Comparison of ENCODE assay signal across 6 worm cellular contexts in genomic region chrX:9680119-9680682, ce11.
TF ChIP-seq lines count a peak whose summit lies in the region.

ifp-1 (minus strand) TSS chrX:9680169.

TF ChIP-seq in whole organism, L1 larva, 84 proteins besides CTCF, POLR2A, EP300 and RAD21:
- TF ChIP-seq elt-3 (tag; optimal IDR thresholded peaks at IDR 0.05; lab: Kevin White, UChicago): no peak
- peak in 1 of 2 experiments; percentile 24 for TF ChIP-seq lin-35 (GFP tag; optimal IDR thresholded peaks at IDR 0.05; lab: Kevin White, UChicago)
- no peak for TF ChIP-seq nhr-76 (tag; optimal IDR thresholded peaks at IDR 0.05; lab: Kevin White, UChicago)
- TF ChIP-seq nhr-20 (tag; optimal IDR thresholded peaks at IDR 0.05; lab: Kevin White, UChicago): peak; percentile 11
- peak; percentile 92 for TF ChIP-seq elt-2 (tag; optimal IDR thresholded peaks at IDR 0.05; lab: Kevin White, UChicago)
- no peak for TF ChIP-seq pag-3 (tag; optimal IDR thresholded peaks at IDR 0.05; lab: Kevin White, UChicago; ENCODE audit: borderline replicate concordance, insufficient read depth)
- TF ChIP-seq nhr-237 (tag; optimal IDR thresholded peaks at IDR 0.05; lab: Kevin White, UChicago): no peak

TF ChIP-seq in whole organism, L2 larva, 48 proteins besides CTCF, POLR2A, EP300 and RAD21:
- peak; percentile 49 for TF ChIP-seq crh-2 (tag; optimal IDR thresholded peaks at IDR 0.05; lab: Kevin White, UChicago)
- TF ChIP-seq sma-9 (GFP tag; optimal IDR thresholded peaks at IDR 0.05; lab: Kevin White, UChicago): peak; percentile 37
- TF ChIP-seq sma-9 (tag; optimal IDR thresholded peaks at IDR 0.05; lab: Kevin White, UChicago): no peak
- no peak for TF ChIP-seq sem-4 (tag; optimal IDR thresholded peaks at IDR 0.05; lab: Kevin White, UChicago)
- TF ChIP-seq gmeb-1 (tag; optimal IDR thresholded peaks at IDR 0.05; lab: Kevin White, UChicago): peak; percentile 53
- TF ChIP-seq fos-1 (tag; optimal IDR thresholded peaks at IDR 0.05; lab: Kevin White, UChicago): peak; percentile 88
- TF ChIP-seq mdl-1 (tag; optimal IDR thresholded peaks at IDR 0.05; lab: Kevin White, UChicago): peak in 1 of 2 experiments; percentile 34

TF ChIP-seq in whole organism, L3 larva, 47 proteins besides CTCF, POLR2A, EP300 and RAD21 (continues in another document):
- TF ChIP-seq pha-4 (tag; optimal IDR thresholded peaks at IDR 0.05; lab: Kevin White, UChicago) (peak; percentile 14), ceh-82 (tag; optimal IDR thresholded peaks at IDR 0.05; lab: Kevin White, UChicago) (no peak), unc-62 (GFP tag; optimal IDR thresholded peaks at IDR 0.05; lab: Kevin White, UChicago) (no peak), nhr-77 (tag; optimal IDR thresholded peaks at IDR 0.05; lab: Kevin White, UChicago) (no peak), ceh-9 (tag; optimal IDR thresholded peaks at IDR 0.05; lab: Kevin White, UChicago) (no peak), tbx-2 (tag; optimal IDR thresholded peaks at IDR 0.05; lab: Kevin White, UChicago) (no peak), ztf-11 (tag; optimal IDR thresholded peaks at IDR 0.05; lab: Kevin White, UChicago) (no peak), R02D3.7 (tag; optimal IDR thresholded peaks at IDR 0.05; lab: Kevin White, UChicago) (no peak), nhr-11 (tag; optimal IDR thresholded peaks at IDR 0.05; lab: Kevin White, UChicago) (no peak), mml-1 (tag; optimal IDR thresholded peaks at IDR 0.05; lab: Kevin White, UChicago) (no peak), jun-1 (tag; optimal IDR thresholded peaks at IDR 0.05; lab: Kevin White, UChicago) (no peak), sea-2 (GFP tag; optimal IDR thresholded peaks at IDR 0.05; lab: Kevin White, UChicago) (no peak), fos-1 (tag; optimal IDR thresholded peaks at IDR 0.05; lab: Kevin White, UChicago) (no peak), nhr-237 (tag; optimal IDR thresholded peaks at IDR 0.05; lab: Kevin White, UChicago) (no peak), ztf-4 (tag; optimal IDR thresholded peaks at IDR 0.05; lab: Kevin White, UChicago) (no peak), nhr-12 (tag; optimal IDR thresholded peaks at IDR 0.05; lab: Kevin White, UChicago) (no peak), elt-2 (tag; optimal IDR thresholded peaks at IDR 0.05; lab: Kevin White, UChicago) (peak; percentile 95), nhr-23 (tag; optimal IDR thresholded peaks at IDR 0.05; lab: Kevin White, UChicago) (no peak), egl-27 (tag; optimal IDR thresholded peaks at IDR 0.05; lab: Kevin White, UChicago) (no peak), nhr-67 (tag; optimal IDR thresholded peaks at IDR 0.05; lab: Kevin White, UChicago) (no peak), pqm-1 (tag; optimal IDR thresholded peaks at IDR 0.05; lab: Kevin White, UChicago) (peak; percentile 63)

TF ChIP-seq in whole organism, L4 larva, 104 proteins besides CTCF, POLR2A, EP300 and RAD21 (continues in another document):
- no peak for TF ChIP-seq cey-2 (tag; optimal IDR thresholded peaks at IDR 0.05; lab: Kevin White, UChicago; ENCODE audit: borderline replicate concordance, insufficient read depth)
- TF ChIP-seq dmd-6 (GFP tag; IDR thresholded peaks at IDR 0.05; lab: Robert Waterston, UW): peak; percentile 74
- TF ChIP-seq duxl-1 (tag; optimal IDR thresholded peaks at IDR 0.05; lab: Kevin White, UChicago; ENCODE audit: poor library complexity): no peak
- peak; percentile 41 for TF ChIP-seq dve-1 (tag; optimal IDR thresholded peaks at IDR 0.05; lab: Kevin White, UChicago; ENCODE audit: insufficient read depth)
- no peak for TF ChIP-seq jun-1 (tag; optimal IDR thresholded peaks at IDR 0.05; lab: Kevin White, UChicago)
- TF ChIP-seq Y105C5A.15 (GFP tag; IDR thresholded peaks at IDR 0.05; lab: Robert Waterston, UW): no peak
- TF ChIP-seq dpl-1 (GFP tag; optimal IDR thresholded peaks at IDR 0.05; lab: Kevin White, UChicago): no peak
- TF ChIP-seq nhr-11 (tag; optimal IDR thresholded peaks at IDR 0.05; lab: Kevin White, UChicago): no peak
- no peak for TF ChIP-seq tag-97 (GFP tag; IDR thresholded peaks at IDR 0.05; lab: Robert Waterston, UW)
- no peak for TF ChIP-seq mxl-2 (GFP tag; conservative IDR thresholded peaks at IDR 0.05; lab: Robert Waterston, UW)
- no peak for TF ChIP-seq ces-1 (GFP tag; optimal IDR thresholded peaks at IDR 0.05; lab: Kevin White, UChicago)
- no peak for TF ChIP-seq nhr-41 (GFP tag; IDR thresholded peaks at IDR 0.05; lab: Robert Waterston, UW)
- no peak for TF ChIP-seq nhr-111 (GFP tag; optimal IDR thresholded peaks at IDR 0.05; lab: Kevin White, UChicago)
- TF ChIP-seq snpc-4 (tag; optimal IDR thresholded peaks at IDR 0.05; lab: Kevin White, UChicago): no peak
- TF ChIP-seq F37D6.2 (tag; optimal IDR thresholded peaks at IDR 0.05; lab: Kevin White, UChicago): no peak
- TF ChIP-seq mdl-1 (tag; optimal IDR thresholded peaks at IDR 0.05; lab: Kevin White, UChicago): no peak
- no peak for TF ChIP-seq vab-7 (GFP tag; IDR thresholded peaks at IDR 0.05; lab: Robert Waterston, UW)
- TF ChIP-seq dmd-9 (GFP tag; IDR thresholded peaks at IDR 0.05; lab: Robert Waterston, UW): no peak
- peak; percentile 79; the same call in 1 of the 2 replicates for TF ChIP-seq php-3 (GFP tag; IDR thresholded peaks at IDR 0.05; lab: Robert Waterston, UW)
- no peak for TF ChIP-seq daf-12 (tag; optimal IDR thresholded peaks at IDR 0.05; lab: Kevin White, UChicago)
- peak; percentile 48 for TF ChIP-seq hlh-30 (tag; optimal IDR thresholded peaks at IDR 0.05; lab: Kevin White, UChicago; ENCODE audit: insufficient read depth)

TF ChIP-seq in whole organism, late embryonic, 69 proteins besides CTCF, POLR2A, EP300 and RAD21:
- TF ChIP-seq che-1 (tag; optimal IDR thresholded peaks at IDR 0.05; lab: Kevin White, UChicago): no peak
- TF ChIP-seq madf-2 (tag; optimal IDR thresholded peaks at IDR 0.05; lab: Kevin White, UChicago): no peak
- TF ChIP-seq elt-2 (tag; optimal IDR thresholded peaks at IDR 0.05; lab: Kevin White, UChicago): peak; percentile 1
- TF ChIP-seq lin-11 (tag; optimal IDR thresholded peaks at IDR 0.05; lab: Kevin White, UChicago): no peak

TF ChIP-seq in whole organism, young adult, 124 proteins besides CTCF, POLR2A, EP300 and RAD21:
- TF ChIP-seq nhr-80 (tag; optimal IDR thresholded peaks at IDR 0.05; lab: Kevin White, UChicago): peak; percentile 86
- no peak for TF ChIP-seq madf-6 (GFP tag; IDR thresholded peaks at IDR 0.05; lab: Robert Waterston, UW)
